Worm (Caenorhabditis elegans): ENCODE results near the gene C35D10.12.
A peak's percentile ranks its signal among the peaks of the same experiment; 100 is the strongest.

C35D10.12 gene

ce11 chrIII:4859039-4859438 is 15.5 kb downstream of the C35D10.12 start, which contains the start of gene C35D10.6:
TSS of gene C35D10.6 (plus strand) at chrIII:4859339.
- TF ChIP-seq dmd-8 (GFP tag; IDR thresholded peaks at IDR 0.05): no peak
- TF ChIP-seq unc-130 (GFP tag; optimal IDR thresholded peaks at IDR 0.05): no peak
- no peak for TF ChIP-seq ZK337.2 (GFP tag; IDR thresholded peaks at IDR 0.05)
- TF ChIP-seq Y105C5A.15 (GFP tag; IDR thresholded peaks at IDR 0.05): no peak
- TF ChIP-seq unc-39 (tag; optimal IDR thresholded peaks at IDR 0.05): no peak
- TF ChIP-seq fos-1 (tag; optimal IDR thresholded peaks at IDR 0.05): no peak
- TF ChIP-seq ceh-44 (GFP tag; IDR thresholded peaks at IDR 0.05): no peak
- TF ChIP-seq F37D6.2 (tag; optimal IDR thresholded peaks at IDR 0.05): no peak
- no peak for TF ChIP-seq zip-2 (tag; optimal IDR thresholded peaks at IDR 0.05)

ce11 chrIII:4856992-4857391 is 17.6 kb downstream of the C35D10.12 start:
- TF ChIP-seq egl-43 (GFP tag; IDR thresholded peaks at IDR 0.05) (no peak), dpl-1 (GFP tag; optimal IDR thresholded peaks at IDR 0.05) (no peak), unc-62 (GFP tag; optimal IDR thresholded peaks at IDR 0.05 in 1 of 2) (peak in 1 of 2 experiments; percentile 98), unc-62 (tag; optimal IDR thresholded peaks at IDR 0.05) (no peak), lim-7 (GFP tag; IDR thresholded peaks at IDR 0.05) (no peak), aha-1 (tag) (no peak), hlh-30 (tag; optimal IDR thresholded peaks at IDR 0.05; ENCODE audit: insufficient read depth) (no peak)

ce11 chrIII:4856109-4856508 is 18.5 kb downstream of the C35D10.12 start, which contains the start of gene C35D10.7:
TSS of gene C35D10.7 (plus strand) at chrIII:4856193.
- peak; percentile 35; the same call in 1 of the 2 replicates for TF ChIP-seq lin-38 (GFP tag; IDR thresholded peaks at IDR 0.05)
- no peak for TF ChIP-seq php-3 (GFP tag; IDR thresholded peaks at IDR 0.05)

- no peak for TF ChIP-seq unc-130 (GFP tag; optimal IDR thresholded peaks at IDR 0.05)
- no peak for TF ChIP-seq nhr-10 (tag; optimal IDR thresholded peaks at IDR 0.05)
- no peak for TF ChIP-seq gei-8 (GFP tag; optimal IDR thresholded peaks at IDR 0.05)
- TF ChIP-seq nhr-6 (tag; optimal IDR thresholded peaks at IDR 0.05): no peak
- no peak for TF ChIP-seq nhr-76 (tag; optimal IDR thresholded peaks at IDR 0.05)
- TF ChIP-seq lin-15B (tag; optimal IDR thresholded peaks at IDR 0.05): no peak
- no peak for TF ChIP-seq tag-97 (GFP tag; IDR thresholded peaks at IDR 0.05)
- no peak for TF ChIP-seq ceh-82 (tag; optimal IDR thresholded peaks at IDR 0.05)
- no peak for TF ChIP-seq nhr-28 (tag; optimal IDR thresholded peaks at IDR 0.05)
- TF ChIP-seq ama-1 (optimal IDR thresholded peaks at IDR 0.05): no peak
- TF ChIP-seq hlh-11 (tag; optimal IDR thresholded peaks at IDR 0.05): no peak
- TF ChIP-seq ces-1 (GFP tag; optimal IDR thresholded peaks at IDR 0.05): no peak
- no peak for TF ChIP-seq lsy-2 (tag; optimal IDR thresholded peaks at IDR 0.05)
- no peak for TF ChIP-seq saeg-2 (GFP tag; IDR thresholded peaks at IDR 0.05)
- no peak for TF ChIP-seq ctbp-1 (GFP tag; IDR thresholded peaks at IDR 0.05)
- no peak for TF ChIP-seq egl-27 (tag; optimal IDR thresholded peaks at IDR 0.05)
- no peak for TF ChIP-seq Y105C5A.15 (GFP tag; IDR thresholded peaks at IDR 0.05)
Observed at ce11 chrIII:4854918-4855317, 19.7 kb downstream of the C35D10.12 start, which contains the start of gene C35D10.8. TSS of gene C35D10.8 (plus strand) at chrIII:4855218.

- TF ChIP-seq nhr-111 (GFP tag; optimal IDR thresholded peaks at IDR 0.05) (no peak), spr-1 (tag; optimal IDR thresholded peaks at IDR 0.05) (no peak), tag-97 (GFP tag; IDR thresholded peaks at IDR 0.05) (no peak), nhr-25 (tag; optimal IDR thresholded peaks at IDR 0.05; ENCODE audit: borderline replicate concordance, insufficient read depth) (no peak), ceh-82 (tag; optimal IDR thresholded peaks at IDR 0.05) (no peak), aha-1 (tag) (peak; percentile 75)
Observed at ce11 chrIII:4852025-4852424, 22.5 kb downstream of the C35D10.12 start, which contains the start of gene ced-4. TSS of gene ced-4 (plus strand) at chrIII:4852325.
